Fruit fly (Drosophila melanogaster) whole organism, adult: ENCODE results near the gene Axud1.

Experiments
- CG14711 ChIP-seq: fragments of 200-800 bp; sonication (Bioruptor generic); optimal IDR thresholded peaks from 2 replicates; lab custom pipeline; 2018; ENCODE audit warnings: missing biosample characterization, mild to moderate bottlenecking, missing genetic modification characterization, moderate library complexity
- CG1620 ChIP-seq: fragments of 200-800 bp; sonication (Bioruptor generic); optimal IDR thresholded peaks from 2 replicates; lab custom pipeline; 2016; ENCODE audit warnings: missing biosample characterization, missing genetic modification characterization
- Clk ChIP-seq: fragments of 200-800 bp; sonication (Bioruptor generic); optimal IDR thresholded peaks from 2 replicates; lab custom pipeline; 2017; ENCODE audit warnings: missing biosample characterization, missing genetic modification characterization
- bab1 ChIP-seq: fragments of 200-800 bp; sonication (Bioruptor generic); optimal IDR thresholded peaks from 3 replicates; lab custom pipeline; 2019; ENCODE audit warnings: missing biosample characterization, mild to moderate bottlenecking, missing genetic modification characterization, moderate library complexity
- cnc ChIP-seq, 2 experiments: fragments of >200 bp; optimal IDR thresholded peaks; 2 replicates each; lab custom pipeline; 2017
- kay ChIP-seq: fragments of 200-800 bp; sonication (Bioruptor generic); peaks from one replicate; lab custom pipeline; 2016; ENCODE audit warnings: missing biosample characterization, missing genetic modification characterization, borderline replicate concordance
- ovo ChIP-seq: fragments of 200-800 bp; sonication (Bioruptor generic); optimal IDR thresholded peaks from 2 replicates; lab custom pipeline; 2016; ENCODE audit warnings: missing biosample characterization, missing genetic modification characterization
- pad ChIP-seq: fragments of 200-800 bp; sonication (Bioruptor generic); optimal IDR thresholded peaks from 3 replicates; lab custom pipeline; 2017; ENCODE audit warnings: missing biosample characterization, missing genetic modification characterization, mild to moderate bottlenecking, moderate library complexity, missing genetic modification reagents

DNA sequence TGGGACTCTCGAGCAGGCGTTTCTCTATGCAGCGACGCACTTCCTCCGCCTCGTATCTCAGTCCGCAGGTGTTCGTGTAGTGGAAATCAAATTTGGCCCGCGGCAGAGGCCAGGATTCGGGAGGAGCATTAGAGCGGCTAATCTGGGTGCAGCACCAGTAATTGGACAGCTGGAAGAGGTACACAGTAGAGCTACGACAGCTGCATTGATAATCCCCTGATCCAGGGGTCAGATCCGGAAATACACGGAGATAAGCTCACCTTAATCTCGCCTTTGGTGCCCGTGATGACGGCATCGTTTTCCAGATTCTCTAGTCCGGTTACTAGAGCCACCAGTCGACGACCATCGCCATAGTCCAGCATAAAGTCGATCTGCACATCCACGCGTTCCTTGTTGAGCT lies 5.2 kb downstream of the Axud1 start:
- TF ChIP-seq pad (GFP tag; lab: Kevin White, UChicago) (no peak), CG1620 (GFP tag; lab: Kevin White, UChicago) (no peak), CG14711 (tag; lab: Kevin White, UChicago) (no peak), ovo (no peak), bab1 (GFP tag; lab: Kevin White, UChicago) (no peak), cnc (optimal IDR thresholded peaks at IDR 0.05; lab: Kevin White, UChicago) (no peak), Clk (GFP tag; lab: Kevin White, UChicago) (no peak), kay (GFP tag; lab: Kevin White, UChicago) (no peak)
